Fruit fly (Drosophila melanogaster) whole organism, wandering third instar larva: ENCODE data around the gene CG32006.

Experiments used
- Abd-B ChIP-seq: fragments of >200 bp; optimal IDR thresholded peaks from 2 replicates; lab custom pipeline; 2017; ENCODE audit warnings: missing biosample characterization, missing genetic modification characterization
- CG32264 ChIP-seq: fragments of 200-800 bp; sonication (Bioruptor generic); optimal IDR thresholded peaks from 2 replicates; lab custom pipeline; 2016; ENCODE audit warnings: missing biosample characterization, missing genetic modification characterization
- Myc ChIP-seq: fragments of >200 bp; optimal IDR thresholded peaks from 2 replicates; lab custom pipeline; 2017
- Sp1 ChIP-seq: fragments of 200-800 bp; sonication (Bioruptor generic); optimal IDR thresholded peaks from 3 replicates; lab custom pipeline; 2019; ENCODE audit warnings: missing biosample characterization, mild to moderate bottlenecking, missing genetic modification characterization, moderate library complexity
- Vsx2 ChIP-seq: fragments of 200-300, 225-300 bp; sonication (Bioruptor generic); optimal IDR thresholded peaks from 2 replicates; lab custom pipeline; 2018; ENCODE audit warnings: missing biosample characterization, missing genetic modification characterization; ENCODE audit not compliant: partially characterized antibody
- br ChIP-seq: fragments of 200-800 bp; sonication (Bioruptor generic); optimal IDR thresholded peaks from 2 replicates; lab custom pipeline; 2016; ENCODE audit warnings: missing biosample characterization, missing genetic modification characterization
- brk ChIP-seq: fragments of 200-800 bp; sonication (Bioruptor generic); optimal IDR thresholded peaks from 2 replicates; lab custom pipeline; 2016; ENCODE audit warnings: missing biosample characterization, mild to moderate bottlenecking, missing genetic modification characterization
- rgr ChIP-seq: fragments of 200-800 bp; sonication (Bioruptor generic); optimal IDR thresholded peaks from 3 replicates; lab custom pipeline; 2016; ENCODE audit warnings: missing biosample characterization, mild to moderate bottlenecking, missing genetic modification characterization
- sage ChIP-seq: fragments of 200-800 bp; sonication (Bioruptor generic); optimal IDR thresholded peaks from 2 replicates; lab custom pipeline; 2016; ENCODE audit warnings: missing biosample characterization, mild to moderate bottlenecking, missing genetic modification characterization

DNA sequence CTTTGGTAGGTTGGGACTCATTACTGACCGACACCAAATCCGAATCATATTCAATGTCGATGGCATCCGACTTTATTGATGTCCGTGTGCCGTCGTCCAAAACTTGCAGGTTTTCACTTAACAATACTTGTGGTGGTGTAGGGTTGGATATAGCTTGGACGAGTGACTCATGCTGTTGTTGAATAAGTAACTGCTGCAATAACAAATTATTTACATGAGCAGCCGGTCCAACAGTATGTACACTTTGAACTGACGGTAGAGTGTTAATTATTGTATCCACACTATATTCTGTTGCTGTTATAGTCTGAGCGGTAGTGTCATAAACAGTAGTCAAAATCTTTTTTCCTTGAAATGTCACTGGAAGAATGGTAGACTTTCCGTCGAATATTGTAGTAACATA is 17.0 kb downstream of the CG32006 start:
- TF ChIP-seq Vsx2 (GFP tag; lab: Kevin White, UChicago) (no peak), br (GFP tag; lab: Kevin White, UChicago) (no peak), sage (GFP tag; lab: Kevin White, UChicago) (no peak), CG32264 (GFP tag; lab: Kevin White, UChicago) (no peak), Sp1 (GFP tag; lab: Kevin White, UChicago) (no peak), Abd-B (GFP tag; lab: Kevin White, UChicago) (no peak), rgr (GFP tag; lab: Kevin White, UChicago) (no peak), brk (GFP tag; lab: Kevin White, UChicago) (no peak), Myc (lab: Kevin White, UChicago) (no peak)
